Worm (Caenorhabditis elegans) whole organism, L4 larva: ENCODE measurements around the gene gly-14.
A peak's percentile ranks its signal among the peaks of the same experiment; 100 is the strongest.

ENCODE experiments used
- F37D6.2 ChIP-seq: sonication (generic microtip); optimal IDR thresholded peaks from 2 replicates; lab custom pipeline; 2016; ENCODE audit warnings: mild to moderate bottlenecking, missing genetic modification characterization, missing compliant biosample characterization
- R02D3.7 ChIP-seq: fragments of 150-350 bp; sonication (generic microtip); optimal IDR thresholded peaks from 3 replicates; lab custom pipeline; 2014; ENCODE audit warnings: missing biosample characterization, missing genetic modification characterization
- T20F7.1 ChIP-seq: fragments of 200-800 bp; sonication (Bioruptor generic); optimal IDR thresholded peaks from 2 replicates; lab custom pipeline; 2018; ENCODE audit warnings: mild to moderate bottlenecking, missing genetic modification characterization, missing compliant biosample characterization
- Y105C5A.15 ChIP-seq: fragments of 200-800 bp; sonication (Bioruptor generic); IDR thresholded peaks from 2 replicates; pipeline ENCODE4 v1.3.6; 2022; ENCODE audit warnings: missing genetic modification characterization, missing compliant biosample characterization
- Y75B8A.6 ChIP-seq: fragments of 200-800 bp; sonication (Bioruptor generic); IDR thresholded peaks from 2 replicates; pipeline ENCODE4 v1.3.6; 2022; ENCODE audit warnings: missing genetic modification reagents, missing genetic modification characterization, missing compliant biosample characterization
- aha-1 ChIP-seq: fragments of 150-350 bp; peaks from one replicate; lab custom pipeline; 2014; ENCODE audit warnings: missing biosample characterization, missing genetic modification characterization
- ama-1 ChIP-seq: fragments of 150-350 bp; optimal IDR thresholded peaks from 2 replicates; lab custom pipeline; 2014; ENCODE audit warnings: inconsistent platforms, mixed read lengths
- arid-1 ChIP-seq: fragments of 200-800 bp; sonication (Bioruptor generic); conservative IDR thresholded peaks from 2 replicates; pipeline ENCODE4 v1.3.6; 2022; ENCODE audit warnings: missing genetic modification reagents, missing genetic modification characterization, missing compliant biosample characterization
- ces-1 ChIP-seq: fragments of 150-350 bp; sonication (generic microtip); optimal IDR thresholded peaks from 4 replicates; lab custom pipeline; 2014; ENCODE audit warnings: missing biosample characterization, missing genetic modification reagents, missing genetic modification characterization
- cey-2 ChIP-seq: sonication (generic microtip); optimal IDR thresholded peaks from 3 replicates; lab custom pipeline; 2017; ENCODE audit warnings: missing genetic modification characterization, mild to moderate bottlenecking, missing compliant biosample characterization, antibody characterized with exemption, borderline replicate concordance; ENCODE audit not compliant: insufficient read depth
- daf-16 ChIP-seq, 3 experiments: sonication (generic microtip); optimal IDR thresholded peaks; 2 replicates each; lab custom pipeline; 2016 to 2017; ENCODE audit warnings: missing genetic modification characterization in 3 of 3, missing genetic modification reagents in 3 of 3, mild to moderate bottlenecking in 2 of 3, missing compliant biosample characterization in 2 of 3, missing biosample characterization in 1 of 3, moderate library complexity in 1 of 3
- daf-19 ChIP-seq: fragments of 200-800 bp; sonication (Bioruptor generic); conservative IDR thresholded peaks from 2 replicates; pipeline ENCODE4 v1.3.6; 2022; ENCODE audit warnings: missing genetic modification characterization, missing compliant biosample characterization
- dmd-6 ChIP-seq: fragments of 200-800 bp; sonication (Bioruptor generic); IDR thresholded peaks from 2 replicates; pipeline ENCODE4 v1.3.6; 2022; ENCODE audit warnings: missing genetic modification reagents, missing genetic modification characterization, missing compliant biosample characterization
- dmd-8 ChIP-seq: fragments of 200-800 bp; sonication (Bioruptor generic); IDR thresholded peaks from 2 replicates; pipeline ENCODE4 v1.3.6; 2022; ENCODE audit warnings: missing genetic modification characterization, missing compliant biosample characterization
- dmd-9 ChIP-seq: fragments of 200-800 bp; sonication (Bioruptor generic); IDR thresholded peaks from 2 replicates; pipeline ENCODE4 v1.3.6; 2022; ENCODE audit warnings: missing genetic modification reagents, missing genetic modification characterization, missing compliant biosample characterization
- dpl-1 ChIP-seq: fragments of 150-350 bp; optimal IDR thresholded peaks from 2 replicates; lab custom pipeline; 2014; ENCODE audit warnings: missing biosample characterization, missing genetic modification reagents, missing genetic modification characterization
- dve-1 ChIP-seq: sonication (generic microtip); optimal IDR thresholded peaks from 2 replicates; lab custom pipeline; 2017; ENCODE audit warnings: antibody characterized with exemption, mild to moderate bottlenecking, missing genetic modification characterization, missing compliant biosample characterization; ENCODE audit not compliant: insufficient read depth
- hlh-30 ChIP-seq: sonication (generic microtip); optimal IDR thresholded peaks from 2 replicates; lab custom pipeline; 2017; ENCODE audit warnings: antibody characterized with exemption, mild to moderate bottlenecking, missing genetic modification characterization, missing compliant biosample characterization; ENCODE audit not compliant: insufficient read depth
- lin-13 ChIP-seq: fragments of 150-350 bp; optimal IDR thresholded peaks from 2 replicates; lab custom pipeline; 2014; ENCODE audit warnings: missing biosample characterization, missing genetic modification reagents, missing genetic modification characterization
- lin-15B ChIP-seq: fragments of 150-350 bp; sonication (generic microtip); optimal IDR thresholded peaks from 3 replicates; lab custom pipeline; 2014; ENCODE audit warnings: missing biosample characterization, missing genetic modification characterization
- lin-29 ChIP-seq: fragments of 200-800 bp; sonication (Bioruptor generic); IDR thresholded peaks from 2 replicates; pipeline ENCODE4 v1.3.6; 2022; ENCODE audit warnings: missing genetic modification reagents, missing genetic modification characterization, missing compliant biosample characterization
- lin-38 ChIP-seq: fragments of 200-800 bp; sonication (Bioruptor generic); IDR thresholded peaks from 2 replicates; pipeline ENCODE4 v1.3.6; 2022; ENCODE audit warnings: missing genetic modification reagents, missing genetic modification characterization, missing compliant biosample characterization
- lsy-2 ChIP-seq, 2 experiments: fragments of 150-350 bp in 1 of 2; sonication (generic microtip) in 1 of 2; optimal IDR thresholded peaks; 2 replicates each; lab custom pipeline; 2014 to 2017; ENCODE audit warnings: missing biosample characterization in 2 of 2, missing genetic modification characterization in 2 of 2
- madf-9 ChIP-seq: fragments of 200-800 bp; sonication (Bioruptor generic); conservative IDR thresholded peaks from 2 replicates; pipeline ENCODE4 v1.3.6; 2022; ENCODE audit warnings: missing genetic modification reagents, missing genetic modification characterization, missing compliant biosample characterization
- mdl-1 ChIP-seq, 2 experiments: fragments of 150-350 bp in 1 of 2; sonication (generic microtip) in 1 of 2; optimal IDR thresholded peaks; 2 replicates each; lab custom pipeline; 2014 to 2017; ENCODE audit warnings: missing biosample characterization in 2 of 2, missing genetic modification characterization in 2 of 2
- mep-1 ChIP-seq: fragments of 150-350 bp; sonication (generic microtip); optimal IDR thresholded peaks from 3 replicates; lab custom pipeline; 2014; ENCODE audit warnings: missing biosample characterization, missing genetic modification characterization
- mes-2 ChIP-seq: sonication (generic microtip); optimal IDR thresholded peaks from 2 replicates; lab custom pipeline; 2016; ENCODE audit warnings: missing genotype, mild to moderate bottlenecking, missing genetic modification characterization, missing compliant biosample characterization; ENCODE audit not compliant: poor library complexity, severe bottlenecking
- nhr-11 ChIP-seq: fragments of 150-350 bp; optimal IDR thresholded peaks from 2 replicates; lab custom pipeline; 2014; ENCODE audit warnings: missing biosample characterization, missing genetic modification characterization
- nhr-111 ChIP-seq: fragments of 200-800 bp; sonication (Bioruptor generic); optimal IDR thresholded peaks from 2 replicates; lab custom pipeline; 2018; ENCODE audit warnings: mild to moderate bottlenecking, missing genetic modification characterization, missing compliant biosample characterization
- nhr-28 ChIP-seq: fragments of 150-350 bp; optimal IDR thresholded peaks from 2 replicates; lab custom pipeline; 2014; ENCODE audit warnings: missing biosample characterization, missing genetic modification characterization
- nhr-6 ChIP-seq: fragments of 150-350 bp; optimal IDR thresholded peaks from 2 replicates; lab custom pipeline; 2014; ENCODE audit warnings: missing biosample characterization, missing genetic modification characterization
- pha-4 ChIP-seq, 2 experiments: fragments of 150-350 bp in 1 of 2; fragments of 200-800 bp in 1 of 2; sonication (Bioruptor generic) in 1 of 2; IDR thresholded peaks in 1 of 2; optimal IDR thresholded peaks in 1 of 2; 2 replicates each; pipeline versions ENCODE4 v1.3.6 to Lab custom; 2014 to 2022; ENCODE audit warnings: missing genetic modification characterization in 2 of 2, missing genetic modification reagents in 2 of 2, missing biosample characterization in 1 of 2, missing compliant biosample characterization in 1 of 2
- rbr-2 ChIP-seq: sonication (generic microtip); optimal IDR thresholded peaks from 2 replicates; lab custom pipeline; 2016; ENCODE audit warnings: missing genotype, missing genetic modification characterization, missing compliant biosample characterization
- saeg-2 ChIP-seq: fragments of 200-800 bp; sonication (Bioruptor generic); IDR thresholded peaks from 2 replicates; pipeline ENCODE4 v1.3.6; 2022; ENCODE audit warnings: missing genetic modification reagents, missing genetic modification characterization, missing compliant biosample characterization
- tra-1 ChIP-seq: fragments of 200-800 bp; sonication (Bioruptor generic); IDR thresholded peaks from 2 replicates; pipeline ENCODE4 v1.3.6; 2022; ENCODE audit warnings: missing genetic modification reagents, missing genetic modification characterization, missing compliant biosample characterization
- unc-130 ChIP-seq: sonication (generic microtip); optimal IDR thresholded peaks from 2 replicates; lab custom pipeline; 2016; ENCODE audit warnings: missing genetic modification reagents, missing genetic modification characterization, missing compliant biosample characterization
- unc-62 ChIP-seq, 3 experiments: fragments of 150-350 bp in 1 of 3; sonication (generic microtip); optimal IDR thresholded peaks in 2 of 3; peaks in 1 of 3; 1 replicate in 1 of 3; 2 replicates in 2 of 3; lab custom pipeline; 2014 to 2017; ENCODE audit warnings: missing biosample characterization in 3 of 3, missing genetic modification characterization in 3 of 3, missing genetic modification reagents in 3 of 3, missing genotype in 1 of 3
- zag-1 ChIP-seq: fragments of 150-350 bp; optimal IDR thresholded peaks from 2 replicates; lab custom pipeline; 2014; ENCODE audit warnings: missing biosample characterization, missing genetic modification characterization
- ztf-7 ChIP-seq: fragments of 150-350 bp; optimal IDR thresholded peaks from 2 replicates; lab custom pipeline; 2014; ENCODE audit warnings: missing biosample characterization, missing genetic modification characterization

The gly-14 gene

ce11 chrIII:3509908-3510307, 16.9 kb upstream of the gly-14 start, which contains the start of the genes M01F1.4 and mrpl-35:
Gene M01F1.4, minus strand, starts transcription at chrIII:3510033.
Gene mrpl-35, plus strand, starts transcription at chrIII:3510237.
- TF ChIP-seq mep-1 (tag; lab: Kevin White, UChicago), result peak; percentile 46
- peak; percentile 72 for TF ChIP-seq mes-2 (tag; lab: Kevin White, UChicago)
- TF ChIP-seq ces-1, result no peak
- no peak for TF ChIP-seq arid-1 (GFP tag; lab: Robert Waterston, UW)
- TF ChIP-seq nhr-28 (tag; lab: Kevin White, UChicago), result peak; percentile 7
- peak; percentile 57 for TF ChIP-seq dve-1 (tag; lab: Kevin White, UChicago)
- peak; percentile 64 for TF ChIP-seq dpl-1 (GFP tag; lab: Kevin White, UChicago)
- peak; percentile 66 for TF ChIP-seq unc-130 (GFP tag; lab: Kevin White, UChicago)
- no peak for TF ChIP-seq T20F7.1 (GFP tag; lab: Kevin White, UChicago)
- TF ChIP-seq madf-9 (GFP tag; lab: Robert Waterston, UW), result no peak
- no peak for TF ChIP-seq ama-1
- peak in 1 of 2 experiments; percentile 97 for TF ChIP-seq lsy-2 (tag; optimal IDR thresholded peaks at IDR 0.05; lab: Kevin White, UChicago)
- TF ChIP-seq daf-19 (GFP tag; lab: Robert Waterston, UW), result no peak
- peak; percentile 36 for TF ChIP-seq nhr-6 (tag; lab: Kevin White, UChicago)
- no peak for TF ChIP-seq Y105C5A.15 (GFP tag; lab: Robert Waterston, UW)
- no peak for TF ChIP-seq cey-2 (tag; lab: Kevin White, UChicago)
- TF ChIP-seq aha-1, result peak; percentile 85
- TF ChIP-seq pha-4 (GFP tag; IDR thresholded peaks at IDR 0.05; lab: Robert Waterston, UW), result no peak
- TF ChIP-seq pha-4 (tag; optimal IDR thresholded peaks at IDR 0.05; lab: Kevin White, UChicago), result peak; percentile 74
- no peak for TF ChIP-seq nhr-111 (GFP tag; lab: Kevin White, UChicago)
- no peak for TF ChIP-seq F37D6.2 (tag; lab: Kevin White, UChicago)
- TF ChIP-seq lin-13, result no peak
- TF ChIP-seq R02D3.7 (tag; lab: Kevin White, UChicago), result no peak
- no peak for TF ChIP-seq lin-29 (GFP tag; lab: Robert Waterston, UW)
- no peak for TF ChIP-seq dmd-9 (GFP tag; lab: Robert Waterston, UW)
- TF ChIP-seq rbr-2 (tag; lab: Kevin White, UChicago), result peak; percentile 25
- TF ChIP-seq lin-38 (GFP tag; lab: Robert Waterston, UW), result peak; percentile 57
- no peak for TF ChIP-seq tra-1
- TF ChIP-seq daf-16 (GFP tag; optimal IDR thresholded peaks at IDR 0.05; lab: Kevin White, UChicago), result peak in 1 of 2 experiments; percentile 25
- peak; percentile 91 for TF ChIP-seq daf-16 (tag; optimal IDR thresholded peaks at IDR 0.05; lab: Kevin White, UChicago)
- TF ChIP-seq saeg-2 (GFP tag; lab: Robert Waterston, UW), result no peak
- no peak for TF ChIP-seq mdl-1 (tag; optimal IDR thresholded peaks at IDR 0.05; lab: Kevin White, UChicago)
- TF ChIP-seq lin-15B (tag; lab: Kevin White, UChicago), result no peak
- TF ChIP-seq nhr-11 (tag; lab: Kevin White, UChicago), result no peak
- peak; percentile 14 for TF ChIP-seq ztf-7
- no peak for TF ChIP-seq Y75B8A.6 (GFP tag; lab: Robert Waterston, UW)
- TF ChIP-seq unc-62 (GFP tag; optimal IDR thresholded peaks at IDR 0.05 in 1 of 2; lab: Kevin White, UChicago), result no peak
- TF ChIP-seq unc-62 (tag; optimal IDR thresholded peaks at IDR 0.05; lab: Kevin White, UChicago), result no peak
- no peak for TF ChIP-seq zag-1 (tag; lab: Kevin White, UChicago)
- TF ChIP-seq dmd-8 (GFP tag; lab: Robert Waterston, UW), result no peak
- TF ChIP-seq hlh-30, result peak; percentile 36
- peak; percentile 27; the same call in 1 of the 2 replicates for TF ChIP-seq dmd-6 (GFP tag; lab: Robert Waterston, UW)
